Fruit fly (Drosophila melanogaster) whole organism, embryonic: ENCODE measurements around the gene feo.

Experiments used
- Bgb ChIP-seq: fragments of 200-800 bp; sonication (Bioruptor generic); IDR thresholded peaks from 2 replicates; pipeline ENCODE4 v1.3.6; 2022; ENCODE audit warnings: missing biosample characterization, missing genetic modification characterization; ENCODE audit not compliant: partially characterized antibody
- CG12219 ChIP-seq: fragments of 200-800 bp; sonication (Bioruptor generic); optimal IDR thresholded peaks from 3 replicates; lab custom pipeline; 2018; ENCODE audit warnings: missing biosample characterization, mild to moderate bottlenecking, missing genetic modification characterization
- CG12299 ChIP-seq: fragments of 200-800 bp; sonication (Bioruptor generic); optimal IDR thresholded peaks from 2 replicates; lab custom pipeline; 2018; ENCODE audit warnings: missing biosample characterization, mild to moderate bottlenecking, missing genetic modification characterization
- CG12744 ChIP-seq: fragments of 200-800 bp; sonication (Bioruptor generic); optimal IDR thresholded peaks from 2 replicates; lab custom pipeline; 2016; ENCODE audit warnings: missing biosample characterization, missing genetic modification characterization
- CG13424 ChIP-seq: fragments of 200-800 bp; sonication (Bioruptor generic); optimal IDR thresholded peaks from 2 replicates; lab custom pipeline; 2019; ENCODE audit warnings: missing biosample characterization, mild to moderate bottlenecking, missing genetic modification characterization, moderate library complexity
- CG17361 ChIP-seq: fragments of 200-800 bp; sonication (Bioruptor generic); IDR thresholded peaks from 3 replicates; pipeline ENCODE4 v1.3.6; 2022; ENCODE audit warnings: missing biosample characterization, missing genetic modification characterization
- CG17912 ChIP-seq: fragments of 200-800 bp; sonication (Bioruptor generic); optimal IDR thresholded peaks from 2 replicates; lab custom pipeline; 2018; ENCODE audit warnings: missing biosample characterization, mild to moderate bottlenecking, missing genetic modification characterization
- CG2120 ChIP-seq: fragments of 200-800 bp; sonication (Bioruptor generic); optimal IDR thresholded peaks from 3 replicates; lab custom pipeline; 2016; ENCODE audit warnings: missing biosample characterization, missing genetic modification characterization
- CG2129 ChIP-seq: fragments of 200-800 bp; sonication (Bioruptor generic); IDR thresholded peaks from 2 replicates; pipeline ENCODE4 v1.3.6; 2022; ENCODE audit warnings: missing biosample characterization, missing genetic modification characterization; ENCODE audit not compliant: partially characterized antibody
- CG3407 ChIP-seq: fragments of 200-800 bp; sonication (Bioruptor generic); optimal IDR thresholded peaks from 2 replicates; lab custom pipeline; 2018; ENCODE audit warnings: missing biosample characterization, mild to moderate bottlenecking, missing genetic modification characterization
- CG34224 ChIP-seq: fragments of 200-800 bp; sonication (Bioruptor generic); IDR thresholded peaks from 3 replicates; pipeline ENCODE4 v1.3.6; 2022; ENCODE audit warnings: missing biosample characterization, missing genetic modification characterization; ENCODE audit not compliant: partially characterized antibody
- CG34422 ChIP-seq: fragments of 200-800 bp; sonication (Bioruptor generic); IDR thresholded peaks from 3 replicates; pipeline ENCODE4 v1.3.6; 2022; ENCODE audit warnings: missing biosample characterization, missing genetic modification characterization
- CG4707 ChIP-seq: fragments of 200-800 bp; sonication (Bioruptor generic); optimal IDR thresholded peaks from 2 replicates; lab custom pipeline; 2018; ENCODE audit warnings: missing biosample characterization, mild to moderate bottlenecking, missing genetic modification characterization, moderate library complexity
- CG4820 ChIP-seq: fragments of 200-800 bp; sonication (Bioruptor generic); optimal IDR thresholded peaks from 3 replicates; lab custom pipeline; 2016; ENCODE audit warnings: missing biosample characterization, missing genetic modification characterization
- CG5180 ChIP-seq: fragments of 200-800 bp; sonication (Bioruptor generic); optimal IDR thresholded peaks from 3 replicates; lab custom pipeline; 2017; ENCODE audit warnings: missing biosample characterization, missing genetic modification characterization, mild to moderate bottlenecking, moderate library complexity, missing genetic modification reagents
- CG7372 ChIP-seq: fragments of 200-800 bp; sonication (Bioruptor generic); IDR thresholded peaks from 2 replicates; pipeline ENCODE4 v1.3.6; 2022; ENCODE audit warnings: missing biosample characterization, missing genetic modification characterization
- CG7556 ChIP-seq: fragments of 200-800 bp; sonication (Bioruptor generic); optimal IDR thresholded peaks from 2 replicates; lab custom pipeline; 2017; ENCODE audit warnings: missing biosample characterization, mild to moderate bottlenecking, missing genetic modification characterization
- CG7928 ChIP-seq: fragments of 200-800 bp; sonication (Bioruptor generic); optimal IDR thresholded peaks from 2 replicates; lab custom pipeline; 2017; ENCODE audit warnings: missing biosample characterization, mild to moderate bottlenecking, missing genetic modification characterization
- CG8281 ChIP-seq: fragments of 200-800 bp; sonication (Bioruptor generic); optimal IDR thresholded peaks from 2 replicates; lab custom pipeline; 2018; ENCODE audit warnings: missing biosample characterization, mild to moderate bottlenecking, missing genetic modification characterization, moderate library complexity
- CG9437 ChIP-seq: fragments of 200-800 bp; sonication (Bioruptor generic); optimal IDR thresholded peaks from 2 replicates; lab custom pipeline; 2018; ENCODE audit warnings: missing biosample characterization, mild to moderate bottlenecking, missing genetic modification characterization
- CG9609 ChIP-seq: fragments of 200-800 bp; sonication (Bioruptor generic); optimal IDR thresholded peaks from 3 replicates; lab custom pipeline; 2016; ENCODE audit warnings: missing biosample characterization, missing genetic modification characterization
- CG9797 ChIP-seq: fragments of 200-800 bp; sonication (Bioruptor generic); optimal IDR thresholded peaks from 3 replicates; lab custom pipeline; 2018; ENCODE audit warnings: missing biosample characterization, mild to moderate bottlenecking, missing genetic modification characterization
- Chrac-16 ChIP-seq: fragments of 200-800 bp; sonication (Bioruptor generic); optimal IDR thresholded peaks from 3 replicates; lab custom pipeline; 2016; ENCODE audit warnings: missing biosample characterization, missing genetic modification characterization
- HLHmδ ChIP-seq: fragments of 200-800 bp; sonication (Bioruptor generic); optimal IDR thresholded peaks from 2 replicates; lab custom pipeline; 2018; ENCODE audit warnings: missing biosample characterization, mild to moderate bottlenecking, missing genetic modification characterization, moderate library complexity
- HmgD ChIP-seq: fragments of 200-800 bp; sonication (Bioruptor generic); optimal IDR thresholded peaks from 3 replicates; lab custom pipeline; 2016; ENCODE audit warnings: missing biosample characterization, missing genetic modification characterization
- Hr51 ChIP-seq, 2 experiments: fragments of 200-800 bp; sonication (Bioruptor generic); optimal IDR thresholded peaks; 2 replicates in 1 of 2; 3 replicates in 1 of 2; lab custom pipeline; 2016 to 2018; ENCODE audit warnings: missing biosample characterization in 2 of 2, missing genetic modification characterization in 2 of 2, mild to moderate bottlenecking in 1 of 2, moderate library complexity in 1 of 2
- Med ChIP-seq: fragments of 200-800 bp; sonication (Bioruptor generic); peaks from one replicate; lab custom pipeline; 2016; ENCODE audit warnings: missing biosample characterization, missing genetic modification characterization, mild to moderate bottlenecking, inconsistent platforms, moderate library complexity
- Meics ChIP-seq: fragments of 200-800 bp; sonication (Bioruptor generic); optimal IDR thresholded peaks from 2 replicates; lab custom pipeline; 2017; ENCODE audit warnings: missing biosample characterization, mild to moderate bottlenecking, missing genetic modification characterization
- Myb ChIP-seq: fragments of 200-800 bp; sonication (Bioruptor generic); optimal IDR thresholded peaks from 2 replicates; lab custom pipeline; 2016; ENCODE audit warnings: missing biosample characterization, missing genetic modification characterization
- Oaz ChIP-seq: fragments of 200-800 bp; sonication (Bioruptor generic); IDR thresholded peaks from 2 replicates; pipeline ENCODE4 v1.3.6; 2022; ENCODE audit warnings: missing biosample characterization, missing genetic modification characterization
- Sin3A ChIP-seq: fragments of >200 bp; optimal IDR thresholded peaks from 2 replicates; lab custom pipeline; 2018
- Tbp ChIP-seq: fragments of >200 bp; optimal IDR thresholded peaks from 2 replicates; lab custom pipeline; 2018; ENCODE audit warnings: missing biosample characterization, missing genetic modification characterization
- ac ChIP-seq: fragments of 200-800 bp; sonication (Bioruptor generic); optimal IDR thresholded peaks from 3 replicates; lab custom pipeline; 2017; ENCODE audit warnings: missing biosample characterization, mild to moderate bottlenecking, missing genetic modification characterization
- cas ChIP-seq: fragments of 200-800 bp; sonication (Bioruptor generic); IDR thresholded peaks from 2 replicates; pipeline ENCODE4 v1.3.6; 2022; ENCODE audit warnings: missing biosample characterization, missing genetic modification characterization
- chinmo ChIP-seq: fragments of 200-800 bp; sonication (Bioruptor generic); IDR thresholded peaks from 4 replicates; pipeline ENCODE4 v1.3.6; 2022; ENCODE audit warnings: missing biosample characterization, missing genetic modification characterization; ENCODE audit not compliant: partially characterized antibody
- danr ChIP-seq: fragments of 200-800 bp; sonication (Bioruptor generic); IDR thresholded peaks from 2 replicates; pipeline ENCODE4 v1.3.6; 2022; ENCODE audit warnings: missing biosample characterization, missing genetic modification characterization
- dati ChIP-seq: fragments of 200-800 bp; sonication (Bioruptor generic); IDR thresholded peaks from 2 replicates; pipeline ENCODE4 v1.3.6; 2022; ENCODE audit warnings: missing biosample characterization, missing genetic modification characterization
- disco-r ChIP-seq: fragments of 200-800 bp; sonication (Bioruptor generic); optimal IDR thresholded peaks from 2 replicates; lab custom pipeline; 2016; ENCODE audit warnings: missing biosample characterization, missing genetic modification characterization
- dpn ChIP-seq, 2 experiments: fragments of 200-800 bp; sonication (Bioruptor generic); optimal IDR thresholded peaks; 3 replicates each; lab custom pipeline; 2016; ENCODE audit warnings: missing biosample characterization in 2 of 2, missing genetic modification characterization in 2 of 2
- exex ChIP-seq: fragments of 200-800 bp; sonication (Bioruptor generic); optimal IDR thresholded peaks from 4 replicates; lab custom pipeline; 2018; ENCODE audit warnings: missing biosample characterization, mild to moderate bottlenecking, missing genetic modification characterization, moderate library complexity
- ham ChIP-seq: fragments of 200-800 bp; sonication (Bioruptor generic); IDR thresholded peaks from 2 replicates; pipeline ENCODE4 v1.3.6; 2022; ENCODE audit warnings: missing biosample characterization, missing genetic modification characterization
- lilli ChIP-seq: fragments of 200-800 bp; sonication (Bioruptor generic); optimal IDR thresholded peaks from 3 replicates; lab custom pipeline; 2016; ENCODE audit warnings: missing biosample characterization, missing genetic modification characterization
- oc ChIP-seq: fragments of 200-800 bp; sonication (Bioruptor generic); optimal IDR thresholded peaks from 2 replicates; lab custom pipeline; 2018; ENCODE audit warnings: missing biosample characterization, mild to moderate bottlenecking, missing genetic modification characterization, moderate library complexity
- pho ChIP-seq: fragments of 200-800 bp; sonication (Bioruptor generic); optimal IDR thresholded peaks from 2 replicates; lab custom pipeline; 2016; ENCODE audit warnings: missing biosample characterization, missing genetic modification characterization
- ranshi ChIP-seq: fragments of 200-800 bp; sonication (Bioruptor generic); IDR thresholded peaks from 2 replicates; pipeline ENCODE4 v1.3.6; 2022; ENCODE audit warnings: missing biosample characterization, missing genetic modification characterization
- rib ChIP-seq: fragments of 200-800 bp; sonication (Bioruptor generic); IDR thresholded peaks from 2 replicates; pipeline ENCODE4 v1.3.6; 2022; ENCODE audit warnings: missing biosample characterization, missing genetic modification characterization
- sc ChIP-seq, 3 experiments: fragments of >200 bp in 2 of 3; fragments of 200-800 bp in 1 of 3; sonication (Bioruptor generic) in 1 of 3; optimal IDR thresholded peaks; 2 replicates in 2 of 3; 3 replicates in 1 of 3; lab custom pipeline; 2017; ENCODE audit warnings: mild to moderate bottlenecking in 1 of 3, missing biosample characterization in 1 of 3, missing genetic modification characterization in 1 of 3, missing genetic modification reagents in 1 of 3
- usp ChIP-seq: fragments of >200 bp; optimal IDR thresholded peaks from 2 replicates; lab custom pipeline; 2017; ENCODE audit warnings: missing biosample characterization, missing genetic modification characterization
- zfh1 ChIP-seq: fragments of 200-800 bp; sonication (Bioruptor generic); IDR thresholded peaks from 3 replicates; pipeline ENCODE4 v1.3.6; 2022; ENCODE audit warnings: missing biosample characterization, missing genetic modification characterization

The feo gene

dm6 chrX:10822678-10823440 lies 31.8 kb downstream of the feo start (continued):
- TF ChIP-seq CG4707 (GFP tag; lab: Kevin White, UChicago) (peak; percentile 30), CG17912 (GFP tag; lab: Kevin White, UChicago) (no peak), Myb (GFP tag; lab: Kevin White, UChicago) (no peak), CG8281 (tag; lab: Kevin White, UChicago) (peak; percentile 21), CG9437 (GFP tag; lab: Kevin White, UChicago) (peak; percentile 56), ac (GFP tag; lab: Kevin White, UChicago) (peak; percentile 87), CG17361 (GFP tag; lab: Robert Waterston, UW) (peak; percentile 86), CG4820 (GFP tag; lab: Kevin White, UChicago) (peak; percentile 55), Med (GFP tag; lab: Kevin White, UChicago) (peak; percentile 77), CG9609 (GFP tag; lab: Kevin White, UChicago) (peak; percentile 8), CG7928 (GFP tag; lab: Kevin White, UChicago) (no peak), zfh1 (GFP tag; lab: Robert Waterston, UW) (peak; percentile 48; the same call in 1 of the 3 replicates), danr (GFP tag; lab: Robert Waterston, UW) (0 out of 2 replicates have a peak, but pooled peaks have one; percentile 16), ranshi (GFP tag; lab: Robert Waterston, UW) (no peak; the same call in 1 of the 2 replicates), CG13424 (tag; lab: Kevin White, UChicago) (peak; percentile 81), usp (GFP tag; lab: Kevin White, UChicago) (no peak), Meics (peak; percentile 70), CG9797 (GFP tag; lab: Kevin White, UChicago) (no peak), CG34224 (GFP tag; lab: Robert Waterston, UW) (no peak), lilli (GFP tag; lab: Kevin White, UChicago) (peak; percentile 42), HLHmδ (GFP tag; lab: Kevin White, UChicago) (no peak), rib (GFP tag; lab: Robert Waterston, UW) (no peak), Hr51 (GFP tag; optimal IDR thresholded peaks at IDR 0.05; lab: Kevin White, UChicago) (peak; percentile 48 to 71), exex (tag; lab: Kevin White, UChicago) (peak; percentile 13), CG34422 (GFP tag; lab: Robert Waterston, UW) (no peak), CG12299 (tag; lab: Kevin White, UChicago) (peak; percentile 47), chinmo (GFP tag; lab: Robert Waterston, UW) (no peak), Bgb (GFP tag; lab: Robert Waterston, UW) (no peak), Chrac-16 (GFP tag; lab: Kevin White, UChicago) (peak; percentile 37), HmgD (no peak), dati (GFP tag; lab: Robert Waterston, UW) (no peak), CG2129 (GFP tag; lab: Robert Waterston, UW) (no peak), CG3407 (peak; percentile 44), Oaz (GFP tag; lab: Robert Waterston, UW) (no peak), Tbp (GFP tag; lab: Kevin White, UChicago) (no peak), cas (GFP tag; lab: Robert Waterston, UW) (no peak), Sin3A (lab: Kevin White, UChicago) (no peak), CG12219 (GFP tag; lab: Kevin White, UChicago) (peak; percentile 66), CG12744 (GFP tag; lab: Kevin White, UChicago) (no peak), CG7372 (GFP tag; lab: Robert Waterston, UW) (no peak), CG2120 (GFP tag; lab: Kevin White, UChicago) (peak; percentile 66), ham (no peak), disco-r (GFP tag; lab: Kevin White, UChicago) (no peak), oc (peak; percentile 53), CG7556 (peak; percentile 89), sc (optimal IDR thresholded peaks at IDR 0.05; lab: Kevin White, UChicago) (no peak), sc (GFP tag; optimal IDR thresholded peaks at IDR 0.05; lab: Kevin White, UChicago) (peak; percentile 71), pho (GFP tag; lab: Kevin White, UChicago) (peak; percentile 25), dpn (GFP tag; optimal IDR thresholded peaks at IDR 0.05; lab: Kevin White, UChicago) (peak in 1 of 2 experiments; percentile 40), CG5180 (GFP tag; lab: Kevin White, UChicago) (peak; percentile 46)
